Fruit fly (Drosophila melanogaster) whole organism, pupa: ENCODE results near the gene CG14693.

Experiments used
- CG10348 ChIP-seq: fragments of 200-800 bp; sonication (Bioruptor generic); IDR thresholded peaks from 2 replicates; pipeline ENCODE4 v1.3.6; 2022; ENCODE audit warnings: missing biosample characterization, missing genetic modification characterization
- CG12605 ChIP-seq: fragments of 200-800 bp; sonication (Bioruptor generic); IDR thresholded peaks from 2 replicates; pipeline ENCODE4 v1.3.6; 2022; ENCODE audit warnings: missing biosample characterization, missing genetic modification characterization
- CG13204 ChIP-seq: fragments of 200-800 bp; sonication (Bioruptor generic); optimal IDR thresholded peaks from 2 replicates; lab custom pipeline; 2018; ENCODE audit warnings: missing biosample characterization, mild to moderate bottlenecking, missing genetic modification characterization, moderate library complexity
- CG14655 ChIP-seq: fragments of 200-800 bp; sonication (Bioruptor generic); optimal IDR thresholded peaks from 3 replicates; lab custom pipeline; 2017; ENCODE audit warnings: mild to moderate bottlenecking, missing biosample characterization, missing genetic modification reagents, missing genetic modification characterization
- CG15710 ChIP-seq: fragments of 200-800 bp; sonication (Bioruptor generic); optimal IDR thresholded peaks from 2 replicates; lab custom pipeline; 2018; ENCODE audit warnings: missing biosample characterization, mild to moderate bottlenecking, missing genetic modification characterization, moderate library complexity
- CG17806 ChIP-seq: fragments of 200-800 bp; sonication (Bioruptor generic); optimal IDR thresholded peaks from 2 replicates; lab custom pipeline; 2018; ENCODE audit warnings: missing biosample characterization, mild to moderate bottlenecking, missing genetic modification characterization, moderate library complexity
- CG32121 ChIP-seq: fragments of 200-800 bp; sonication (Bioruptor generic); IDR thresholded peaks from 2 replicates; pipeline ENCODE4 v1.3.6; 2022; ENCODE audit warnings: missing biosample characterization, missing genetic modification characterization
- CG34367 ChIP-seq: fragments of 200-800 bp; sonication (Bioruptor generic); optimal IDR thresholded peaks from 2 replicates; lab custom pipeline; 2018; ENCODE audit warnings: missing biosample characterization, mild to moderate bottlenecking, missing genetic modification characterization
- CG4496 ChIP-seq: fragments of 200-800 bp; sonication (Bioruptor generic); IDR thresholded peaks from 3 replicates; pipeline ENCODE4 v1.3.6; 2022; ENCODE audit warnings: missing biosample characterization, missing genetic modification characterization
- CG8159 ChIP-seq: fragments of 200-800 bp; sonication (Bioruptor generic); optimal IDR thresholded peaks from 3 replicates; lab custom pipeline; 2018; ENCODE audit warnings: missing biosample characterization, mild to moderate bottlenecking, missing genetic modification characterization, moderate library complexity
- CG8301 ChIP-seq: fragments of 200-800 bp; sonication (Bioruptor generic); optimal IDR thresholded peaks from 2 replicates; lab custom pipeline; 2018; ENCODE audit warnings: missing biosample characterization, mild to moderate bottlenecking, missing genetic modification characterization
- CG9948 ChIP-seq: fragments of 200-800 bp; sonication (Bioruptor generic); optimal IDR thresholded peaks from 2 replicates; lab custom pipeline; 2018; ENCODE audit warnings: missing biosample characterization, mild to moderate bottlenecking, missing genetic modification characterization, moderate library complexity
- D1 ChIP-seq: fragments of 200-800 bp; sonication (Bioruptor generic); optimal IDR thresholded peaks from 2 replicates; lab custom pipeline; 2018; ENCODE audit warnings: missing biosample characterization, mild to moderate bottlenecking, missing genetic modification characterization, moderate library complexity
- EcR ChIP-seq: fragments of 200-800 bp; sonication (Bioruptor generic); optimal IDR thresholded peaks from 3 replicates; lab custom pipeline; 2019; ENCODE audit warnings: missing biosample characterization, missing genetic modification characterization, mild to moderate bottlenecking, moderate library complexity, missing genetic modification reagents
- Ets98B ChIP-seq: fragments of 200-800 bp; sonication (Bioruptor generic); IDR thresholded peaks from 2 replicates; pipeline ENCODE4 v1.3.6; 2022; ENCODE audit warnings: missing biosample characterization, missing genetic modification characterization
- Pif1A ChIP-seq: fragments of 200-800 bp; sonication (Bioruptor generic); optimal IDR thresholded peaks from 3 replicates; lab custom pipeline; 2016; ENCODE audit warnings: missing biosample characterization, missing genetic modification characterization
- Pif1B ChIP-seq: fragments of 200-800 bp; sonication (Bioruptor generic); optimal IDR thresholded peaks from 3 replicates; lab custom pipeline; 2016; ENCODE audit warnings: missing biosample characterization, missing genetic modification characterization
- Snoo ChIP-seq: fragments of 200-800 bp; sonication (Bioruptor generic); optimal IDR thresholded peaks from 3 replicates; lab custom pipeline; 2017; ENCODE audit warnings: missing biosample characterization, mild to moderate bottlenecking, missing genetic modification characterization, inconsistent platforms
- fd96Ca ChIP-seq: fragments of 200-800 bp; sonication (Bioruptor generic); IDR thresholded peaks from 3 replicates; pipeline ENCODE4 v1.3.6; 2022; ENCODE audit warnings: missing biosample characterization, missing genetic modification characterization
- gl ChIP-seq: fragments of 200-800 bp; sonication (Bioruptor generic); optimal IDR thresholded peaks from 2 replicates; lab custom pipeline; 2018; ENCODE audit warnings: missing biosample characterization, mild to moderate bottlenecking, missing genetic modification characterization
- rn ChIP-seq: fragments of 200-800 bp; sonication (Bioruptor generic); IDR thresholded peaks from 2 replicates; pipeline ENCODE4 v1.3.6; 2022; ENCODE audit warnings: missing biosample characterization, missing genetic modification characterization

CG14693 gene

DNA sequence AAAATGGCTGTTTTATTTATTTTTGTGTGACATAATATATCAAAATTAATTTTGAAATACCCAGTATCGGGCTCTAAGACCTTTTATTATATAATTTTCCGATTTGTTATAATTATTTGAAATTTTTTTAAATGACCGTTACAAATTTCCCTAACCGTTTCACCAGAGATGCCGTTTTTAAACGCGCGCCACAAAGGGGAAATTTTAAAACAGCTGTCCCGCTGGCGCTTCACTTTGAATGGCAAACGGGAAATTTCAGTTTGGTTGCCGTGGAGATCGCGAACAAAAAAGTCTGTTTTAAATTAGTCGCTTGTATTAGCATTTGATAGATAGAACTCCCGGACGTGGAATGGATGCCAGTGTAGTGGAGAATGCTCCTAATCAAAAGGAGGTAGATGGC, at the start of gene CG14693, which contains the start of gene TTLL15:
Gene CG14693, minus strand, starts transcription at position 16 of the 400 bp plus-strand sequence.
Gene TTLL15, plus strand, starts transcription at position 257 of the 400 bp plus-strand sequence.
- TF ChIP-seq D1 (tag; lab: Kevin White, UChicago) (peak; percentile 27), Snoo (no peak)

- TF ChIP-seq CG8301 (tag; lab: Kevin White, UChicago) (no peak), Ets98B (GFP tag; lab: Robert Waterston, UW) (no peak), fd96Ca (GFP tag; lab: Robert Waterston, UW) (no peak), gl (tag; lab: Kevin White, UChicago) (no peak), CG9948 (tag; lab: Kevin White, UChicago) (no peak)
Measured at dm6 chr3R:10863956-10864355, 49.1 kb upstream of the CG14693 start.

DNA sequence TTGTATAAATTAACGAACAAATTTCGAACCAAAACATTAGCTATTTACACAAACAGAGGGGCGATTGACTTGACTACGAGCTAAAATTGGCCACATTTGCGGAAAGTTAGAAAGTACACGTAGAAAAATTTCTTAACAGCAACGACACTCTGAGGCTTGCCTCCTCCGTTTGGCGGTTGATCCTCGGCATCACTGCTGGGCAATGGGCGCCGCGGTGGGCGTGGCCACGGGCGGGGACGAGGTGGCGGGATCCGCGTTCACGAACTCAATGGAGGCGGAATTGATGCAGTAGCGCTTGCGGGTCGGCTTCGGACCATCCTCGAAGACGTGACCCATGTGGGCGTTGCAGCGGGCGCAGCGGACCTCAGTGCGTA, 48.6 kb upstream of the CG14693 start:
- TF ChIP-seq fd96Ca (GFP tag; lab: Robert Waterston, UW) (0 out of 3 replicates have a peak, but pooled peaks have one; percentile 27), CG17806 (tag; lab: Kevin White, UChicago) (no peak)

dm6 chr3R:10862773-10863445, 48.1 kb upstream of the CG14693 start, which contains the start of gene CG6574:
TSS of gene CG6574 (minus strand) at chr3R:10862988.
- TF ChIP-seq CG15710 (tag; lab: Kevin White, UChicago) = no peak
- TF ChIP-seq CG8159 (tag; lab: Kevin White, UChicago) = no peak
- no peak for TF ChIP-seq CG14655 (GFP tag; lab: Kevin White, UChicago)
- no peak for TF ChIP-seq rn (GFP tag; lab: Robert Waterston, UW)
- no peak for TF ChIP-seq Pif1B (GFP tag; lab: Kevin White, UChicago)
- TF ChIP-seq CG8301 (tag; lab: Kevin White, UChicago) = peak; percentile 45
- no peak for TF ChIP-seq CG13204
- peak; percentile 15 for TF ChIP-seq CG9948 (tag; lab: Kevin White, UChicago)
- peak; percentile 36; the same call in 1 of the 2 replicates for TF ChIP-seq Ets98B (GFP tag; lab: Robert Waterston, UW)
- no peak for TF ChIP-seq EcR (GFP tag; lab: Kevin White, UChicago)
- TF ChIP-seq Pif1A (GFP tag; lab: Kevin White, UChicago) = no peak
- peak; percentile 46; the same call in 1 of the 2 replicates for TF ChIP-seq CG12605
- TF ChIP-seq CG17806 (tag; lab: Kevin White, UChicago) = peak; percentile 26
- peak; percentile 36; the same call in 1 of the 3 replicates for TF ChIP-seq fd96Ca (GFP tag; lab: Robert Waterston, UW)
- no peak for TF ChIP-seq CG10348
- no peak for TF ChIP-seq Snoo
- TF ChIP-seq CG32121 = peak; percentile 42; the same call in 1 of the 2 replicates
- no peak for TF ChIP-seq D1 (tag; lab: Kevin White, UChicago)
- peak; percentile 4 for TF ChIP-seq CG34367 (tag; lab: Kevin White, UChicago)
- no peak for TF ChIP-seq CG4496 (GFP tag; lab: Robert Waterston, UW)
- TF ChIP-seq gl (tag; lab: Kevin White, UChicago) = no peak
- TF ChIP-seq, all 21 proteins: peak for 8

DNA sequence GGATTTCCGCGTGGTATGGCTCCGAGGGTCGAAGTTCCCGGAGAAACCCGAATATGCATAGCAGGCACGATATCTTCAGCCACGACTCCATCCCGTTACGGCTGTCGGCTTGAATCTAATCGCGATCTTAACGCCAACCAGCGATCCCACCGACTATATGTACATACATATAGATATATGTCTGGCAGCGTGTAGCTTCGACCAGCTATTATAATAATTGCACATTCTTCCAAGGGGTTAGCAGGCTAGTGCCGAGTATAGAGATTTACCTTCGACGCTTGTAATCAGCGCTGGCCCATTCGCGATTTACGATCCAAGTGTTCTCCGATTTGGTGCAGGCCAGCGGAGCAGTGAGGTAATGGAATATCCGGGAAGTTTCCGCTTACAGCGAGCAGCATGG, 44.9 kb upstream of the CG14693 start, which contains the start of gene CG14694:
Gene CG14694, minus strand, starts transcription at position 101 of the 400 bp plus-strand sequence.
- TF ChIP-seq gl (tag; lab: Kevin White, UChicago) (no peak), D1 (tag; lab: Kevin White, UChicago) (no peak), Snoo (no peak), CG14655 (GFP tag; lab: Kevin White, UChicago) (no peak), CG10348 (no peak), CG4496 (GFP tag; lab: Robert Waterston, UW) (no peak), CG8301 (tag; lab: Kevin White, UChicago) (no peak), Pif1A (GFP tag; lab: Kevin White, UChicago) (no peak), CG13204 (no peak), CG9948 (tag; lab: Kevin White, UChicago) (no peak), CG8159 (tag; lab: Kevin White, UChicago) (no peak), CG32121 (no peak), Pif1B (GFP tag; lab: Kevin White, UChicago) (no peak), CG12605 (no peak), Ets98B (GFP tag; lab: Robert Waterston, UW) (no peak), EcR (GFP tag; lab: Kevin White, UChicago) (no peak), CG15710 (tag; lab: Kevin White, UChicago) (no peak)

DNA sequence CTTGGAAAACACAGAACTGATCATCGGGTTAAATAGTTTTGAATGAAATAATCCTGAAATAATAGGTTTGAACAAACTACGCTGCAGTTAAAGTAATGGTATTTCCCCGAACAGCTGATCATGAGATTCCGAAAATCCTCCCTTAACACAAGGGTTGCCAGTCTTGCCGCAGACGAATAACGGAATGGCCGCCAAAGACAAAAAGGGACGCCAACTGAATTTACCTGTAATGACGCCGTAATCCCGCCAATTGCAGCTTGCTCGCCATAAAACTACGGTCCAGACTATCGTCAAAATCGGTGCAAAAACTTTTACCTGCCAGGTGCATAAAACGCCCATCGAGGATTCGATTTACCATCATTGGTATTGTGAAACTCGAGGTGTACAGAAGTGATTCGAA, 41.8 kb upstream of the CG14693 start, which contains the start of gene CG4570:
Gene CG4570, plus strand, starts transcription at position 190 of the 400 bp plus-strand sequence.
- TF ChIP-seq rn (GFP tag; lab: Robert Waterston, UW) (no peak), CG14655 (GFP tag; lab: Kevin White, UChicago) (no peak), CG8159 (tag; lab: Kevin White, UChicago) (no peak), CG34367 (tag; lab: Kevin White, UChicago) (no peak), gl (tag; lab: Kevin White, UChicago) (no peak), CG17806 (tag; lab: Kevin White, UChicago) (no peak)
